Fruit fly (Drosophila melanogaster) whole organism, embryonic: ENCODE measurements around the gene CG42820.

Experiments used
- Aef1 ChIP-seq: fragments of 200-800 bp; sonication (Bioruptor generic); IDR thresholded peaks from 3 replicates; pipeline ENCODE4 v1.3.6; 2022; ENCODE audit warnings: missing biosample characterization, missing genetic modification characterization
- Awh ChIP-seq: fragments of 200-800 bp; sonication (Bioruptor generic); IDR thresholded peaks from 2 replicates; pipeline ENCODE4, ENCODE4 v1.3.6; 2022; ENCODE audit warnings: missing biosample characterization, missing genetic modification characterization
- BEAF-32 ChIP-seq: fragments of 200-800 bp; sonication (Bioruptor generic); optimal IDR thresholded peaks from 3 replicates; lab custom pipeline; 2017; ENCODE audit warnings: missing biosample characterization, missing genetic modification characterization, mild to moderate bottlenecking, moderate library complexity, missing genetic modification reagents
- BtbVII ChIP-seq: fragments of 200-800 bp; sonication (Bioruptor generic); optimal IDR thresholded peaks from 3 replicates; lab custom pipeline; 2017; ENCODE audit warnings: missing biosample characterization, mild to moderate bottlenecking, missing genetic modification characterization
- CG11696 ChIP-seq: fragments of 200-800 bp; sonication (Bioruptor generic); IDR thresholded peaks from 2 replicates; pipeline ENCODE4 v1.3.6; 2022; ENCODE audit warnings: missing biosample characterization, missing genetic modification characterization
- CG12104 ChIP-seq: fragments of 200-800 bp; sonication (Bioruptor generic); optimal IDR thresholded peaks from 3 replicates; lab custom pipeline; 2016; ENCODE audit warnings: missing biosample characterization, missing genetic modification characterization
- CG12744 ChIP-seq: fragments of 200-800 bp; sonication (Bioruptor generic); optimal IDR thresholded peaks from 2 replicates; lab custom pipeline; 2016; ENCODE audit warnings: missing biosample characterization, missing genetic modification characterization
- CG13424 ChIP-seq: fragments of 200-800 bp; sonication (Bioruptor generic); optimal IDR thresholded peaks from 2 replicates; lab custom pipeline; 2019; ENCODE audit warnings: missing biosample characterization, mild to moderate bottlenecking, missing genetic modification characterization, moderate library complexity
- CG13775 ChIP-seq: fragments of 200-800 bp; sonication (Bioruptor generic); optimal IDR thresholded peaks from 3 replicates; lab custom pipeline; 2017; ENCODE audit warnings: missing biosample characterization, mild to moderate bottlenecking, missing genetic modification characterization
- CG15601 ChIP-seq: fragments of 200-800 bp; sonication (Bioruptor generic); optimal IDR thresholded peaks from 3 replicates; lab custom pipeline; 2019; ENCODE audit warnings: missing biosample characterization, mild to moderate bottlenecking, missing genetic modification characterization, moderate library complexity
- CG18619 ChIP-seq: fragments of 200-800 bp; sonication (Bioruptor generic); optimal IDR thresholded peaks from 3 replicates; lab custom pipeline; 2017; ENCODE audit warnings: missing biosample characterization, mild to moderate bottlenecking, missing genetic modification characterization
- CG2120 ChIP-seq: fragments of 200-800 bp; sonication (Bioruptor generic); optimal IDR thresholded peaks from 3 replicates; lab custom pipeline; 2016; ENCODE audit warnings: missing biosample characterization, missing genetic modification characterization
- CG2202 ChIP-seq: fragments of 200-800 bp; sonication (Bioruptor generic); optimal IDR thresholded peaks from 2 replicates; lab custom pipeline; 2018; ENCODE audit warnings: missing biosample characterization, mild to moderate bottlenecking, missing genetic modification characterization
- CG31224 ChIP-seq: fragments of 200-800 bp; sonication (Bioruptor generic); IDR thresholded peaks from 2 replicates; pipeline ENCODE4 v1.3.6; 2022; ENCODE audit warnings: missing biosample characterization, missing genetic modification characterization
- CG31365 ChIP-seq: fragments of 200-800 bp; sonication (Bioruptor generic); optimal IDR thresholded peaks from 2 replicates; lab custom pipeline; 2018; ENCODE audit warnings: missing biosample characterization, mild to moderate bottlenecking, missing genetic modification characterization
- CG33557 ChIP-seq: fragments of 200-800 bp; sonication (Bioruptor generic); optimal IDR thresholded peaks from 2 replicates; lab custom pipeline; 2019; ENCODE audit warnings: missing biosample characterization, mild to moderate bottlenecking, missing genetic modification characterization, moderate library complexity
- CG3838 ChIP-seq: fragments of 200-800 bp; sonication (Bioruptor generic); optimal IDR thresholded peaks from 3 replicates; lab custom pipeline; 2016; ENCODE audit warnings: missing biosample characterization, missing genetic modification characterization
- CG4854 ChIP-seq: fragments of 200-800 bp; sonication (Bioruptor generic); optimal IDR thresholded peaks from 2 replicates; lab custom pipeline; 2016; ENCODE audit warnings: missing biosample characterization, missing genetic modification characterization, inconsistent platforms
- CG6254 ChIP-seq: fragments of 200-800 bp; sonication (Bioruptor generic); optimal IDR thresholded peaks from 3 replicates; lab custom pipeline; 2017; ENCODE audit warnings: mild to moderate bottlenecking, missing biosample characterization, missing genetic modification reagents, missing genetic modification characterization
- CG6272 ChIP-seq: fragments of 200-800 bp; sonication (Bioruptor generic); IDR thresholded peaks from 2 replicates; pipeline ENCODE4 v1.3.6; 2022; ENCODE audit warnings: missing biosample characterization, missing genetic modification characterization
- CG6813 ChIP-seq: fragments of 200-800 bp; sonication (Bioruptor generic); optimal IDR thresholded peaks from 2 replicates; lab custom pipeline; 2017; ENCODE audit warnings: missing biosample characterization, missing genetic modification characterization, mild to moderate bottlenecking, moderate library complexity, missing genetic modification reagents
- CG7963 ChIP-seq: fragments of 200-800 bp; sonication (Bioruptor generic); IDR thresholded peaks from 3 replicates; pipeline ENCODE4 v1.3.6; 2022; ENCODE audit warnings: missing biosample characterization, missing genetic modification characterization; ENCODE audit not compliant: partially characterized antibody
- CG8478 ChIP-seq: fragments of >200 bp; optimal IDR thresholded peaks from 2 replicates; lab custom pipeline; 2018
- CG9727 ChIP-seq: fragments of 200-800 bp; sonication (Bioruptor generic); optimal IDR thresholded peaks from 3 replicates; lab custom pipeline; 2017; ENCODE audit warnings: missing biosample characterization, mild to moderate bottlenecking, missing genetic modification characterization
- Dad ChIP-seq: fragments of 200-800 bp; sonication (Bioruptor generic); optimal IDR thresholded peaks from 3 replicates; lab custom pipeline; 2016; ENCODE audit warnings: missing biosample characterization, missing genetic modification characterization
- Dfd ChIP-seq, 2 experiments: fragments of >200 bp; optimal IDR thresholded peaks; 2 replicates each; lab custom pipeline; 2017; ENCODE audit warnings: missing biosample characterization in 2 of 2, missing genetic modification characterization in 2 of 2
- Dref ChIP-seq: fragments of 200-800 bp; sonication (Bioruptor generic); IDR thresholded peaks from 2 replicates; pipeline ENCODE4 v1.3.6; 2022; ENCODE audit warnings: missing biosample characterization, missing genetic modification characterization
- Ets65A ChIP-seq: fragments of 200-800 bp; sonication (Bioruptor generic); peaks from one replicate; lab custom pipeline; 2016; ENCODE audit warnings: missing biosample characterization, missing genetic modification characterization
- Gsc ChIP-seq: fragments of 200-800 bp; sonication (Bioruptor generic); IDR thresholded peaks from 2 replicates; pipeline ENCODE4 v1.3.6; 2022; ENCODE audit warnings: missing biosample characterization, missing genetic modification characterization
- HLH3B ChIP-seq: fragments of 200-800 bp; sonication (Bioruptor generic); IDR thresholded peaks from 2 replicates; pipeline ENCODE4 v1.3.6; 2022; ENCODE audit warnings: missing biosample characterization, missing genetic modification characterization
- Hsf ChIP-seq: fragments of 200-800 bp; sonication (Bioruptor generic); optimal IDR thresholded peaks from 3 replicates; lab custom pipeline; 2016; ENCODE audit warnings: missing biosample characterization, missing genetic modification characterization
- Sin3A ChIP-seq: fragments of >200 bp; optimal IDR thresholded peaks from 2 replicates; lab custom pipeline; 2018
- TFAM ChIP-seq: fragments of 200-800 bp; sonication (Bioruptor generic); optimal IDR thresholded peaks from 2 replicates; lab custom pipeline; 2017; ENCODE audit warnings: missing biosample characterization, missing genetic modification characterization, inconsistent platforms
- Usf ChIP-seq: fragments of 200-800 bp; sonication (Bioruptor generic); optimal IDR thresholded peaks from 2 replicates; lab custom pipeline; 2017; ENCODE audit warnings: missing genotype, missing biosample characterization, missing genetic modification characterization
- abd-A ChIP-seq: fragments of 200-800 bp; sonication (Bioruptor generic); optimal IDR thresholded peaks from 3 replicates; lab custom pipeline; 2019; ENCODE audit warnings: missing biosample characterization, mild to moderate bottlenecking, missing genetic modification characterization, moderate library complexity
- cg ChIP-seq: fragments of 200-800 bp; sonication (Bioruptor generic); optimal IDR thresholded peaks from 3 replicates; lab custom pipeline; 2019; ENCODE audit warnings: missing biosample characterization, mild to moderate bottlenecking, missing genetic modification characterization, moderate library complexity
- chinmo ChIP-seq: fragments of 200-800 bp; sonication (Bioruptor generic); IDR thresholded peaks from 4 replicates; pipeline ENCODE4 v1.3.6; 2022; ENCODE audit warnings: missing biosample characterization, missing genetic modification characterization; ENCODE audit not compliant: partially characterized antibody
- cwo ChIP-seq: fragments of 200-800 bp; sonication (Bioruptor generic); optimal IDR thresholded peaks from 3 replicates; lab custom pipeline; 2017; ENCODE audit warnings: missing biosample characterization, missing genetic modification characterization, mild to moderate bottlenecking, moderate library complexity, missing genetic modification reagents
- en ChIP-seq: fragments of 200-800 bp; sonication (Bioruptor generic); optimal IDR thresholded peaks from 2 replicates; lab custom pipeline; 2016; ENCODE audit warnings: missing biosample characterization, missing genetic modification characterization
- ewg ChIP-seq: fragments of 200-800 bp; sonication (Bioruptor generic); optimal IDR thresholded peaks from 3 replicates; lab custom pipeline; 2017; ENCODE audit warnings: mild to moderate bottlenecking, missing biosample characterization, missing genetic modification reagents, missing genetic modification characterization
- gce ChIP-seq: fragments of 200-800 bp; sonication (Bioruptor generic); IDR thresholded peaks from 3 replicates; pipeline ENCODE4 v1.3.6; 2022; ENCODE audit warnings: missing biosample characterization, missing genetic modification characterization
- gem ChIP-seq: fragments of 200-800 bp; sonication (Bioruptor generic); optimal IDR thresholded peaks from 2 replicates; lab custom pipeline; 2019; ENCODE audit warnings: missing biosample characterization, mild to moderate bottlenecking, missing genetic modification characterization, moderate library complexity
- gsb-n ChIP-seq: fragments of 200-800 bp; sonication (Bioruptor generic); optimal IDR thresholded peaks from 3 replicates; lab custom pipeline; 2018; ENCODE audit warnings: missing biosample characterization, mild to moderate bottlenecking, missing genetic modification characterization
- ham ChIP-seq: fragments of 200-800 bp; sonication (Bioruptor generic); IDR thresholded peaks from 2 replicates; pipeline ENCODE4 v1.3.6; 2022; ENCODE audit warnings: missing biosample characterization, missing genetic modification characterization
- her ChIP-seq: fragments of 200-800 bp; sonication (Bioruptor generic); optimal IDR thresholded peaks from 2 replicates; lab custom pipeline; 2016; ENCODE audit warnings: missing biosample characterization, missing genetic modification characterization
- hkb ChIP-seq, 2 experiments: fragments of 200-800 bp in 1 of 2; fragments of >200 bp in 1 of 2; sonication (Bioruptor generic) in 1 of 2; IDR thresholded peaks in 1 of 2; optimal IDR thresholded peaks in 1 of 2; 2 replicates each; pipeline versions ENCODE4 v1.3.6 to Lab custom; 2017 to 2022; ENCODE audit warnings: missing biosample characterization in 1 of 2, missing genetic modification characterization in 1 of 2
- lab ChIP-seq: fragments of 200-800 bp; sonication (Bioruptor generic); optimal IDR thresholded peaks from 3 replicates; lab custom pipeline; 2017; ENCODE audit warnings: missing biosample characterization, missing genetic modification characterization, mild to moderate bottlenecking, moderate library complexity, missing genetic modification reagents
- pnt ChIP-seq: fragments of 200-800 bp; sonication (Bioruptor generic); optimal IDR thresholded peaks from 3 replicates; lab custom pipeline; 2016; ENCODE audit warnings: missing biosample characterization, missing genetic modification characterization
- salm ChIP-seq: fragments of 200-800 bp; sonication (Bioruptor generic); optimal IDR thresholded peaks from 2 replicates; lab custom pipeline; 2018; ENCODE audit warnings: missing biosample characterization, mild to moderate bottlenecking, missing genetic modification characterization
- scrt ChIP-seq: fragments of 200-800 bp; sonication (Bioruptor generic); optimal IDR thresholded peaks from 2 replicates; lab custom pipeline; 2018; ENCODE audit warnings: missing biosample characterization, mild to moderate bottlenecking, missing genetic modification characterization, moderate library complexity
- sens ChIP-seq: fragments of 200-800 bp; sonication (Bioruptor generic); peaks from one replicate; lab custom pipeline; 2016; ENCODE audit warnings: missing biosample characterization, missing genetic modification characterization

CG42820 gene

DNA sequence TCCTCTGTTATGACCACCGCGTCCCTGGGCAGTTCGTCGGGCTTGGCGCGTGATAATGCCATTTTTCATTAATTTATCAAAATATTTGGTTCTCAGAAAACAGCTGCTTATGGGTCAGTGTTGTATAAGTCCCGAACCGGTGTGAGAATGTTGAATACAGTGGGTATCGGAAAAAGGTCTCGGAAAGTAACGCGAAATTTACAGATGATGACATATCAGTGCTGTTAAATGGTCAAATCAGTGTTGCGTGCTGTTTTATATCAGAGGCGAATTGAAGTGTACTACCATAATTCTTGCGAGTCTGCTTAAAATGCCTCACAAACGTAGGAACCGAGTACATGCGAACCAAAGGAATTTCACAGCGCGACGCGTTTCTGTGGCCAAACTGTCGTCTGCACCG lies 9.6 kb downstream of the CG42820 start, which contains the start of the genes CG13392 and Rcd4 (continued):
- TF ChIP-seq CG2202 (tag; lab: Kevin White, UChicago), result peak; percentile 18
- peak; percentile 30 for TF ChIP-seq CG9727 (GFP tag; lab: Kevin White, UChicago)
- no peak for TF ChIP-seq Usf (GFP tag; lab: Kevin White, UChicago)
- TF ChIP-seq Dfd (GFP tag; optimal IDR thresholded peaks at IDR 0.05; lab: Kevin White, UChicago), result no peak
- TF ChIP-seq CG6272 (GFP tag; lab: Robert Waterston, UW), result no peak
- no peak for TF ChIP-seq CG11696 (GFP tag; lab: Robert Waterston, UW)
- peak; percentile 57 for TF ChIP-seq Dref (GFP tag; lab: Robert Waterston, UW)
- TF ChIP-seq cwo (GFP tag; lab: Kevin White, UChicago), result no peak
- peak; percentile 45 for TF ChIP-seq CG4854
- peak; percentile 24 for TF ChIP-seq CG6254 (GFP tag; lab: Kevin White, UChicago)
- TF ChIP-seq cg (GFP tag; lab: Kevin White, UChicago), result no peak
- no peak for TF ChIP-seq pnt (GFP tag; lab: Kevin White, UChicago)
- TF ChIP-seq hkb (optimal IDR thresholded peaks at IDR 0.05; lab: Kevin White, UChicago), result no peak
- peak; percentile 51 for TF ChIP-seq hkb (GFP tag; IDR thresholded peaks at IDR 0.05; lab: Robert Waterston, UW)
- peak; percentile 21 for TF ChIP-seq gsb-n (tag; lab: Kevin White, UChicago)
- TF ChIP-seq CG3838 (GFP tag; lab: Kevin White, UChicago), result no peak
- no peak for TF ChIP-seq gce (GFP tag; lab: Robert Waterston, UW)
- no peak for TF ChIP-seq CG8478 (lab: Kevin White, UChicago)
- no peak for TF ChIP-seq salm (tag; lab: Kevin White, UChicago)
- peak; percentile 45 for TF ChIP-seq CG6813
- peak; percentile 20 for TF ChIP-seq ewg (GFP tag; lab: Kevin White, UChicago)
- TF ChIP-seq CG12744 (GFP tag; lab: Kevin White, UChicago), result peak; percentile 44
- TF ChIP-seq gem (tag; lab: Kevin White, UChicago), result peak; percentile 7
- peak; percentile 31; the same call in 1 of the 3 replicates for TF ChIP-seq CG7963 (GFP tag; lab: Robert Waterston, UW)
- peak; percentile 32 for TF ChIP-seq Sin3A (lab: Kevin White, UChicago)
- TF ChIP-seq Gsc (GFP tag; lab: Robert Waterston, UW), result no peak
- TF ChIP-seq CG2120 (GFP tag; lab: Kevin White, UChicago), result peak; percentile 88
- peak; percentile 36 for TF ChIP-seq CG18619 (GFP tag; lab: Kevin White, UChicago)
- peak; percentile 14 for TF ChIP-seq CG15601 (tag; lab: Kevin White, UChicago)
- TF ChIP-seq CG13775 (GFP tag; lab: Kevin White, UChicago), result peak; percentile 21
- TF ChIP-seq abd-A (tag; lab: Kevin White, UChicago), result peak; percentile 31
- TF ChIP-seq chinmo, result 0 out of 4 replicates have a peak, but pooled peaks have one; percentile 56
- no peak for TF ChIP-seq BtbVII (GFP tag; lab: Kevin White, UChicago)
- peak; percentile 76 for TF ChIP-seq Dad (GFP tag; lab: Kevin White, UChicago)
- peak; percentile 26 for TF ChIP-seq CG13424 (tag; lab: Kevin White, UChicago)
- TF ChIP-seq CG31365 (tag; lab: Kevin White, UChicago), result no peak
- TF ChIP-seq her (GFP tag; lab: Kevin White, UChicago), result peak; percentile 81
- TF ChIP-seq en (GFP tag; lab: Kevin White, UChicago), result peak; percentile 7
- peak; percentile 91 for TF ChIP-seq sens
- TF ChIP-seq lab (GFP tag; lab: Kevin White, UChicago), result peak; percentile 87
- peak; percentile 63 for TF ChIP-seq BEAF-32 (GFP tag; lab: Kevin White, UChicago)
- TF ChIP-seq Awh (GFP tag; lab: Robert Waterston, UW), result no peak
- TF ChIP-seq CG31224 (GFP tag; lab: Robert Waterston, UW), result no peak; the same call in 1 of the 2 replicates
- TF ChIP-seq HLH3B (GFP tag; lab: Robert Waterston, UW), result peak; percentile 48; the same call in 1 of the 2 replicates
- TF ChIP-seq scrt, result peak; percentile 41
- peak; percentile 97 for TF ChIP-seq Ets65A (GFP tag; lab: Kevin White, UChicago)
- TF ChIP-seq CG33557, result peak; percentile 5
- TF ChIP-seq Aef1, result peak; percentile 36; the same call in 2 of the 3 replicates
- TF ChIP-seq TFAM (GFP tag; lab: Kevin White, UChicago), result no peak
- TF ChIP-seq ham (GFP tag; lab: Robert Waterston, UW), result no peak
- peak; percentile 65 for TF ChIP-seq Hsf
- no peak for TF ChIP-seq CG12104 (GFP tag; lab: Kevin White, UChicago)
